Fruit fly (Drosophila melanogaster) whole organism, embryonic: ENCODE data around the gene CG8925.

Source experiments
- Asciz ChIP-seq: fragments of 200-800 bp; sonication (Bioruptor generic); optimal IDR thresholded peaks from 2 replicates; lab custom pipeline; 2017; ENCODE audit warnings: missing biosample characterization, mild to moderate bottlenecking, missing genetic modification characterization, missing genetic modification reagents
- Atf-2 ChIP-seq: fragments of 200-800 bp; sonication (Bioruptor generic); optimal IDR thresholded peaks from 2 replicates; lab custom pipeline; 2016; ENCODE audit warnings: missing biosample characterization, missing genetic modification characterization
- Bdp1 ChIP-seq: fragments of 200-800 bp; sonication (Bioruptor generic); optimal IDR thresholded peaks from 3 replicates; lab custom pipeline; 2016; ENCODE audit warnings: missing biosample characterization, missing genetic modification characterization
- CG10274 ChIP-seq: fragments of 200-800 bp; sonication (Bioruptor generic); optimal IDR thresholded peaks from 3 replicates; lab custom pipeline; 2017; ENCODE audit warnings: missing biosample characterization, mild to moderate bottlenecking, missing genetic modification characterization
- CG11247 ChIP-seq: fragments of 200-800 bp; sonication (Bioruptor generic); IDR thresholded peaks from 2 replicates; pipeline ENCODE4 v1.3.6; 2022; ENCODE audit warnings: missing biosample characterization, missing genetic modification characterization
- CG12155 ChIP-seq: fragments of 200-800 bp; sonication (Bioruptor generic); optimal IDR thresholded peaks from 3 replicates; lab custom pipeline; 2016; ENCODE audit warnings: missing biosample characterization, missing genetic modification characterization
- CG13894 ChIP-seq: fragments of 200-800 bp; sonication (Bioruptor generic); optimal IDR thresholded peaks from 3 replicates; lab custom pipeline; 2018; ENCODE audit warnings: missing biosample characterization, mild to moderate bottlenecking, missing genetic modification characterization, moderate library complexity
- CG14441 ChIP-seq: fragments of 200-800 bp; sonication (Bioruptor generic); IDR thresholded peaks from 2 replicates; pipeline ENCODE4 v1.3.6; 2022; ENCODE audit warnings: missing biosample characterization, missing genetic modification characterization
- CG14667 ChIP-seq: fragments of 200-800 bp; sonication (Bioruptor generic); IDR thresholded peaks from 2 replicates; pipeline ENCODE4 v1.3.6; 2022; ENCODE audit warnings: missing biosample characterization, missing genetic modification characterization
- CG14965 ChIP-seq: fragments of 200-800 bp; sonication (Bioruptor generic); optimal IDR thresholded peaks from 2 replicates; lab custom pipeline; 2016; ENCODE audit warnings: missing biosample characterization, missing genetic modification characterization, borderline replicate concordance
- CG1602 ChIP-seq: fragments of 200-800 bp; sonication (Bioruptor generic); optimal IDR thresholded peaks from 3 replicates; lab custom pipeline; 2016; ENCODE audit warnings: missing biosample characterization, missing genetic modification characterization
- CG16863 ChIP-seq: fragments of 200-800 bp; sonication (Bioruptor generic); optimal IDR thresholded peaks from 3 replicates; lab custom pipeline; 2016; ENCODE audit warnings: missing biosample characterization, missing genetic modification characterization
- CG31365 ChIP-seq: fragments of 200-800 bp; sonication (Bioruptor generic); optimal IDR thresholded peaks from 2 replicates; lab custom pipeline; 2018; ENCODE audit warnings: missing biosample characterization, mild to moderate bottlenecking, missing genetic modification characterization
- CG31441 ChIP-seq: fragments of 200-800 bp; sonication (Bioruptor generic); IDR thresholded peaks from 2 replicates; pipeline ENCODE4 v1.3.6; 2022; ENCODE audit warnings: missing biosample characterization, missing genetic modification characterization
- CG3407 ChIP-seq: fragments of 200-800 bp; sonication (Bioruptor generic); optimal IDR thresholded peaks from 2 replicates; lab custom pipeline; 2018; ENCODE audit warnings: missing biosample characterization, mild to moderate bottlenecking, missing genetic modification characterization
- CG3726 ChIP-seq: fragments of 200-800 bp; sonication (Bioruptor generic); IDR thresholded peaks from 3 replicates; pipeline ENCODE4, ENCODE4 v1.3.6; 2022; ENCODE audit warnings: missing biosample characterization, missing genetic modification characterization
- CG3995 ChIP-seq: fragments of 200-800 bp; sonication (Bioruptor generic); optimal IDR thresholded peaks from 3 replicates; lab custom pipeline; 2016; ENCODE audit warnings: missing biosample characterization, missing genetic modification characterization
- CG42726 ChIP-seq: fragments of 200-800 bp; sonication (Bioruptor generic); IDR thresholded peaks from 2 replicates; pipeline ENCODE4 v1.3.6; 2022; ENCODE audit warnings: missing biosample characterization, missing genetic modification characterization; ENCODE audit not compliant: partially characterized antibody
- CG4282 ChIP-seq: fragments of 200-800 bp; sonication (Bioruptor generic); optimal IDR thresholded peaks from 2 replicates; lab custom pipeline; 2016; ENCODE audit warnings: missing biosample characterization, missing genetic modification characterization
- CG4424 ChIP-seq: fragments of 200-800 bp; sonication (Bioruptor generic); optimal IDR thresholded peaks from 3 replicates; lab custom pipeline; 2016; ENCODE audit warnings: missing biosample characterization, missing genetic modification characterization
- CG7928 ChIP-seq: fragments of 200-800 bp; sonication (Bioruptor generic); optimal IDR thresholded peaks from 2 replicates; lab custom pipeline; 2017; ENCODE audit warnings: missing biosample characterization, mild to moderate bottlenecking, missing genetic modification characterization
- CG8388 ChIP-seq: fragments of 200-800 bp; sonication (Bioruptor generic); optimal IDR thresholded peaks from 2 replicates; lab custom pipeline; 2019; ENCODE audit warnings: missing biosample characterization, mild to moderate bottlenecking, missing genetic modification characterization, moderate library complexity
- CTCF ChIP-seq: fragments of 200-800 bp; sonication (Bioruptor generic); optimal IDR thresholded peaks from 2 replicates; lab custom pipeline; 2017; ENCODE audit warnings: missing biosample characterization, mild to moderate bottlenecking, missing genetic modification characterization, moderate library complexity
- Chrac-16 ChIP-seq: fragments of 200-800 bp; sonication (Bioruptor generic); optimal IDR thresholded peaks from 3 replicates; lab custom pipeline; 2016; ENCODE audit warnings: missing biosample characterization, missing genetic modification characterization
- D ChIP-seq, 2 experiments: fragments of 200-800 bp in 1 of 2; fragments of >200 bp in 1 of 2; sonication (Bioruptor generic) in 1 of 2; optimal IDR thresholded peaks; 2 replicates in 1 of 2; 3 replicates in 1 of 2; lab custom pipeline; 2017; ENCODE audit warnings: mild to moderate bottlenecking in 1 of 2, missing biosample characterization in 1 of 2, missing genetic modification characterization in 1 of 2, missing genetic modification reagents in 1 of 2
- Fer3 ChIP-seq: fragments of 200-800 bp; sonication (Bioruptor generic); optimal IDR thresholded peaks from 2 replicates; lab custom pipeline; 2018; ENCODE audit warnings: missing biosample characterization, mild to moderate bottlenecking, missing genetic modification characterization, moderate library complexity
- GATAe ChIP-seq: fragments of 200-800 bp; sonication (Bioruptor generic); conservative IDR thresholded peaks from 2 replicates; pipeline ENCODE4 v1.3.6; 2022; ENCODE audit warnings: missing biosample characterization, missing genetic modification characterization
- Nf-YB ChIP-seq: fragments of 200-800 bp; sonication (Bioruptor generic); optimal IDR thresholded peaks from 3 replicates; lab custom pipeline; 2019; ENCODE audit warnings: missing biosample characterization, mild to moderate bottlenecking, missing genetic modification characterization, moderate library complexity
- Poxn ChIP-seq: fragments of 200-800 bp; sonication (Bioruptor generic); IDR thresholded peaks from 2 replicates; pipeline ENCODE4 v1.3.6; 2022; ENCODE audit warnings: missing biosample characterization, missing genetic modification characterization
- Spps ChIP-seq: fragments of 200-800 bp; sonication (Bioruptor generic); optimal IDR thresholded peaks from 2 replicates; lab custom pipeline; 2018; ENCODE audit warnings: missing biosample characterization, mild to moderate bottlenecking, missing genetic modification characterization
- ash1 ChIP-seq: fragments of 200-800 bp; sonication (Bioruptor generic); optimal IDR thresholded peaks from 2 replicates; lab custom pipeline; 2018; ENCODE audit warnings: missing biosample characterization, mild to moderate bottlenecking, missing genetic modification characterization
- bowl ChIP-seq: fragments of 200-800 bp; sonication (Bioruptor generic); IDR thresholded peaks from 2 replicates; pipeline ENCODE4 v1.3.6; 2022; ENCODE audit warnings: missing biosample characterization, missing genetic modification characterization
- en ChIP-seq: fragments of 200-800 bp; sonication (Bioruptor generic); optimal IDR thresholded peaks from 2 replicates; lab custom pipeline; 2016; ENCODE audit warnings: missing biosample characterization, missing genetic modification characterization
- eyg ChIP-seq: fragments of 200-800 bp; sonication (Bioruptor generic); optimal IDR thresholded peaks from 3 replicates; lab custom pipeline; 2016; ENCODE audit warnings: missing biosample characterization, missing genetic modification characterization
- gem ChIP-seq: fragments of 200-800 bp; sonication (Bioruptor generic); optimal IDR thresholded peaks from 2 replicates; lab custom pipeline; 2019; ENCODE audit warnings: missing biosample characterization, mild to moderate bottlenecking, missing genetic modification characterization, moderate library complexity
- gro ChIP-seq: fragments of 200-800 bp; sonication (Bioruptor generic); optimal IDR thresholded peaks from 2 replicates; lab custom pipeline; 2016; ENCODE audit warnings: missing biosample characterization, missing genetic modification characterization
- lab ChIP-seq: fragments of 200-800 bp; sonication (Bioruptor generic); optimal IDR thresholded peaks from 3 replicates; lab custom pipeline; 2017; ENCODE audit warnings: missing biosample characterization, missing genetic modification characterization, mild to moderate bottlenecking, moderate library complexity, missing genetic modification reagents
- pzg ChIP-seq: fragments of 200-800 bp; sonication (Bioruptor generic); optimal IDR thresholded peaks from 3 replicates; lab custom pipeline; 2018; ENCODE audit warnings: missing biosample characterization, mild to moderate bottlenecking, missing genetic modification characterization, moderate library complexity
- schlank ChIP-seq: fragments of 200-800 bp; sonication (Bioruptor generic); optimal IDR thresholded peaks from 2 replicates; lab custom pipeline; 2018; ENCODE audit warnings: missing biosample characterization, mild to moderate bottlenecking, missing genetic modification characterization
- sens-2 ChIP-seq: fragments of 200-800 bp; sonication (Bioruptor generic); IDR thresholded peaks from 2 replicates; pipeline ENCODE4 v1.3.6; 2022; ENCODE audit warnings: missing biosample characterization, missing genetic modification characterization
- sima ChIP-seq: fragments of 200-800 bp; sonication (Bioruptor generic); optimal IDR thresholded peaks from 2 replicates; lab custom pipeline; 2016; ENCODE audit warnings: missing biosample characterization, missing genetic modification characterization
- slbo ChIP-seq: fragments of 200-800 bp; sonication (Bioruptor generic); IDR thresholded peaks from 2 replicates; pipeline ENCODE4 v1.3.6; 2022; ENCODE audit warnings: missing biosample characterization, missing genetic modification characterization
- slp2 ChIP-seq: fragments of 200-800 bp; sonication (Bioruptor generic); optimal IDR thresholded peaks from 2 replicates; lab custom pipeline; 2016; ENCODE audit warnings: missing biosample characterization, missing genetic modification characterization
- sna ChIP-seq: fragments of 200-800 bp; sonication (Bioruptor generic); IDR thresholded peaks from 2 replicates; pipeline ENCODE4 v1.3.6; 2022; ENCODE audit warnings: missing biosample characterization, missing genetic modification characterization; ENCODE audit not compliant: partially characterized antibody
- stc ChIP-seq: fragments of 200-800 bp; sonication (Bioruptor generic); IDR thresholded peaks from 2 replicates; pipeline ENCODE4 v1.3.6; 2022; ENCODE audit warnings: missing biosample characterization, missing genetic modification characterization
- tna ChIP-seq: fragments of 200-800 bp; sonication (Bioruptor generic); IDR thresholded peaks from 2 replicates; pipeline ENCODE4 v1.3.6; 2022; ENCODE audit warnings: missing biosample characterization, missing genetic modification characterization; ENCODE audit not compliant: partially characterized antibody
- usp ChIP-seq: fragments of >200 bp; optimal IDR thresholded peaks from 2 replicates; lab custom pipeline; 2017; ENCODE audit warnings: missing biosample characterization, missing genetic modification characterization
- z ChIP-seq: fragments of 200-800 bp; sonication (Bioruptor generic); IDR thresholded peaks from 3 replicates; pipeline ENCODE4 v1.3.6; 2022; ENCODE audit warnings: missing biosample characterization, missing genetic modification characterization

Gene CG8925

dm6 chr3R:16221359-16222299 lies 49.8 kb downstream of the CG8925 start (continued):
- peak; percentile 9 for TF ChIP-seq eyg
- no peak for TF ChIP-seq ash1 (GFP tag; lab: Kevin White, UChicago)
- TF ChIP-seq CG42726 = no peak
- TF ChIP-seq Spps = peak; percentile 87
- TF ChIP-seq CG14441 (GFP tag; lab: Robert Waterston, UW) = peak; percentile 80
- no peak; the same call in 2 of the 3 replicates for TF ChIP-seq z (GFP tag; lab: Robert Waterston, UW)
- TF ChIP-seq D (optimal IDR thresholded peaks at IDR 0.05; lab: Kevin White, UChicago) = no peak
- TF ChIP-seq D (GFP tag; optimal IDR thresholded peaks at IDR 0.05; lab: Kevin White, UChicago) = peak; percentile 95
- TF ChIP-seq usp (GFP tag; lab: Kevin White, UChicago) = no peak
- TF ChIP-seq CG14667 (GFP tag; lab: Robert Waterston, UW) = peak; percentile 79
- TF ChIP-seq CG7928 (GFP tag; lab: Kevin White, UChicago) = peak; percentile 55
- TF ChIP-seq CG3995 (GFP tag; lab: Kevin White, UChicago) = no peak
- peak; percentile 46 for TF ChIP-seq CTCF (GFP tag; lab: Kevin White, UChicago)
- TF ChIP-seq lab (GFP tag; lab: Kevin White, UChicago) = peak; percentile 85
- peak; percentile 20; the same call in 1 of the 2 replicates for TF ChIP-seq sens-2 (GFP tag; lab: Robert Waterston, UW)
- TF ChIP-seq tna = no peak
- no peak for TF ChIP-seq pzg
- TF ChIP-seq CG11247 (GFP tag; lab: Robert Waterston, UW) = peak; percentile 53; the same call in 1 of the 2 replicates
- no peak for TF ChIP-seq schlank
- no peak for TF ChIP-seq CG16863 (GFP tag; lab: Kevin White, UChicago)
- peak; percentile 92 for TF ChIP-seq CG1602 (GFP tag; lab: Kevin White, UChicago)
- TF ChIP-seq CG3726 (GFP tag; lab: Robert Waterston, UW) = peak; percentile 52; the same call in 2 of the 3 replicates
- peak; percentile 79 for TF ChIP-seq Chrac-16 (GFP tag; lab: Kevin White, UChicago)
- no peak for TF ChIP-seq CG31365 (tag; lab: Kevin White, UChicago)
- peak; percentile 72 for TF ChIP-seq slp2 (GFP tag; lab: Kevin White, UChicago)
- TF ChIP-seq Poxn = 0 out of 2 replicates have a peak, but pooled peaks have one; percentile 41
- TF ChIP-seq Asciz (GFP tag; lab: Kevin White, UChicago) = peak; percentile 92
- TF ChIP-seq CG14965 = no peak
- TF ChIP-seq Fer3 (tag; lab: Kevin White, UChicago) = peak; percentile 67
- peak; percentile 29 for TF ChIP-seq Bdp1 (GFP tag; lab: Kevin White, UChicago)
- peak; percentile 91; the same call in 1 of the 2 replicates for TF ChIP-seq CG31441
- TF ChIP-seq sna (GFP tag; lab: Robert Waterston, UW) = 0 out of 2 replicates have a peak, but pooled peaks have one; percentile 16
- TF ChIP-seq en (GFP tag; lab: Kevin White, UChicago) = no peak
- TF ChIP-seq gro (GFP tag; lab: Kevin White, UChicago) = no peak
- TF ChIP-seq CG13894 (tag; lab: Kevin White, UChicago) = peak; percentile 72
- TF ChIP-seq Atf-2 = no peak
- no peak for TF ChIP-seq CG4282 (GFP tag; lab: Kevin White, UChicago)
- peak; percentile 96 for TF ChIP-seq CG4424 (GFP tag; lab: Kevin White, UChicago)
- peak; percentile 83 for TF ChIP-seq CG10274 (GFP tag; lab: Kevin White, UChicago)
- peak; percentile 92 for TF ChIP-seq CG8388 (GFP tag; lab: Kevin White, UChicago)
- peak; percentile 59; the same call in 1 of the 2 replicates for TF ChIP-seq stc (GFP tag; lab: Robert Waterston, UW)
- TF ChIP-seq GATAe (GFP tag; lab: Robert Waterston, UW) = peak; percentile 23; the same call in 1 of the 2 replicates
- TF ChIP-seq slbo (GFP tag; lab: Robert Waterston, UW) = peak; percentile 88
- TF ChIP-seq CG3407 (GFP tag; lab: Kevin White, UChicago) = peak; percentile 85
- peak; percentile 44 for TF ChIP-seq sima
- TF ChIP-seq CG12155 = peak; percentile 74
- peak; percentile 97 for TF ChIP-seq gem (tag; lab: Kevin White, UChicago)
- TF ChIP-seq bowl = no peak
- TF ChIP-seq Nf-YB (GFP tag; lab: Kevin White, UChicago) = peak; percentile 85
